Fruit fly (Drosophila melanogaster) whole organism, embryonic: Measurements from ENCODE around the gene CG31974.

Experiments
- Atf-2 ChIP-seq: fragments of 200-800 bp; sonication (Bioruptor generic); optimal IDR thresholded peaks from 2 replicates; lab custom pipeline; 2016; ENCODE audit warnings: missing biosample characterization, missing genetic modification characterization
- C15 ChIP-seq: fragments of 200-800 bp; sonication (Bioruptor generic); IDR thresholded peaks from 3 replicates; pipeline ENCODE4 v1.3.6; 2022; ENCODE audit warnings: missing biosample characterization, missing genetic modification characterization
- CG10321 ChIP-seq: fragments of 200-800 bp; sonication (Bioruptor generic); IDR thresholded peaks from 2 replicates; pipeline ENCODE4 v1.3.6; 2022; ENCODE audit warnings: missing biosample characterization, missing genetic modification characterization
- CG12104 ChIP-seq: fragments of 200-800 bp; sonication (Bioruptor generic); optimal IDR thresholded peaks from 3 replicates; lab custom pipeline; 2016; ENCODE audit warnings: missing biosample characterization, missing genetic modification characterization
- CG13287 ChIP-seq: fragments of 200-800 bp; sonication (Bioruptor generic); IDR thresholded peaks from 2 replicates; pipeline ENCODE4 v1.3.6; 2022; ENCODE audit warnings: missing biosample characterization, missing genetic modification characterization; ENCODE audit not compliant: partially characterized antibody
- CG1529 ChIP-seq: fragments of 200-800 bp; sonication (Bioruptor generic); optimal IDR thresholded peaks from 3 replicates; lab custom pipeline; 2018; ENCODE audit warnings: missing biosample characterization, missing genetic modification characterization
- CG17829 ChIP-seq: fragments of 200-800 bp; optimal IDR thresholded peaks from 2 replicates; lab custom pipeline; 2019; ENCODE audit warnings: missing biosample characterization, mild to moderate bottlenecking, missing genetic modification characterization, moderate library complexity
- CG32767 ChIP-seq: fragments of 200-800 bp; sonication (Bioruptor generic); IDR thresholded peaks from 2 replicates; pipeline ENCODE4 v1.3.6; 2022; ENCODE audit warnings: missing biosample characterization, missing genetic modification characterization
- CG3838 ChIP-seq: fragments of 200-800 bp; sonication (Bioruptor generic); optimal IDR thresholded peaks from 3 replicates; lab custom pipeline; 2016; ENCODE audit warnings: missing biosample characterization, missing genetic modification characterization
- CG4282 ChIP-seq: fragments of 200-800 bp; sonication (Bioruptor generic); optimal IDR thresholded peaks from 2 replicates; lab custom pipeline; 2016; ENCODE audit warnings: missing biosample characterization, missing genetic modification characterization
- CG4707 ChIP-seq: fragments of 200-800 bp; sonication (Bioruptor generic); optimal IDR thresholded peaks from 2 replicates; lab custom pipeline; 2018; ENCODE audit warnings: missing biosample characterization, mild to moderate bottlenecking, missing genetic modification characterization, moderate library complexity
- CG4820 ChIP-seq: fragments of 200-800 bp; sonication (Bioruptor generic); optimal IDR thresholded peaks from 3 replicates; lab custom pipeline; 2016; ENCODE audit warnings: missing biosample characterization, missing genetic modification characterization
- CG6175 ChIP-seq: fragments of 200-800 bp; sonication (Bioruptor generic); IDR thresholded peaks from 3 replicates; pipeline ENCODE4 v1.3.6; 2022; ENCODE audit warnings: missing biosample characterization, missing genetic modification characterization
- CG6791 ChIP-seq: fragments of 200-800 bp; sonication (Bioruptor generic); IDR thresholded peaks from 3 replicates; pipeline ENCODE4 v1.3.6; 2022; ENCODE audit warnings: missing biosample characterization, missing genetic modification characterization; ENCODE audit not compliant: partially characterized antibody
- CG7372 ChIP-seq: fragments of 200-800 bp; sonication (Bioruptor generic); IDR thresholded peaks from 2 replicates; pipeline ENCODE4 v1.3.6; 2022; ENCODE audit warnings: missing biosample characterization, missing genetic modification characterization
- CTCF ChIP-seq: fragments of 200-800 bp; sonication (Bioruptor generic); optimal IDR thresholded peaks from 2 replicates; lab custom pipeline; 2017; ENCODE audit warnings: missing biosample characterization, mild to moderate bottlenecking, missing genetic modification characterization, moderate library complexity
- Dbx ChIP-seq: fragments of 200-800 bp; sonication (Bioruptor generic); IDR thresholded peaks from 3 replicates; pipeline ENCODE4 v1.3.6; 2022; ENCODE audit warnings: missing biosample characterization, missing genetic modification characterization
- Deaf1 ChIP-seq: fragments of 200-800 bp; optimal IDR thresholded peaks from 3 replicates; lab custom pipeline; 2019; ENCODE audit warnings: missing biosample characterization, mild to moderate bottlenecking, missing genetic modification characterization, moderate library complexity
- Dek ChIP-seq: fragments of 200-800 bp; sonication (Bioruptor generic); optimal IDR thresholded peaks from 3 replicates; lab custom pipeline; 2019; ENCODE audit warnings: missing biosample characterization, mild to moderate bottlenecking, missing genetic modification characterization, moderate library complexity
- Dll ChIP-seq: fragments of 200-800 bp; sonication (Bioruptor generic); IDR thresholded peaks from 4 replicates; pipeline ENCODE4 v1.3.6; 2022; ENCODE audit warnings: missing biosample characterization, missing genetic modification characterization; ENCODE audit not compliant: partially characterized antibody
- Doc3 ChIP-seq: fragments of 200-800 bp; sonication (Bioruptor generic); IDR thresholded peaks from 3 replicates; pipeline ENCODE4 v1.3.6; 2022; ENCODE audit warnings: missing biosample characterization, missing genetic modification characterization; ENCODE audit not compliant: partially characterized antibody
- Drgx ChIP-seq: fragments of 200-800 bp; sonication (Bioruptor generic); IDR thresholded peaks from 2 replicates; pipeline ENCODE4 v1.3.6; 2022; ENCODE audit warnings: missing biosample characterization, missing genetic modification characterization
- ERR ChIP-seq: fragments of 200-800 bp; sonication (Bioruptor generic); optimal IDR thresholded peaks from 2 replicates; lab custom pipeline; 2016; ENCODE audit warnings: missing biosample characterization, missing genetic modification characterization
- Eip74EF ChIP-seq, 2 experiments: fragments of 200-800 bp in 1 of 2; fragments of >200 bp in 1 of 2; sonication (Bioruptor generic) in 1 of 2; optimal IDR thresholded peaks; 2 replicates each; lab custom pipeline; 2017 to 2019; ENCODE audit warnings: missing biosample characterization in 2 of 2, missing genetic modification characterization in 2 of 2, mild to moderate bottlenecking in 1 of 2, moderate library complexity in 1 of 2
- Ets65A ChIP-seq: fragments of 200-800 bp; sonication (Bioruptor generic); peaks from one replicate; lab custom pipeline; 2016; ENCODE audit warnings: missing biosample characterization, missing genetic modification characterization
- Ets97D ChIP-seq: fragments of 200-800 bp; sonication (Bioruptor generic); optimal IDR thresholded peaks from 3 replicates; lab custom pipeline; 2016; ENCODE audit warnings: missing biosample characterization, missing genetic modification characterization
- HLH4C ChIP-seq: fragments of 200-800 bp; sonication (Bioruptor generic); IDR thresholded peaks from 3 replicates; pipeline ENCODE4 v1.3.6; 2022; ENCODE audit warnings: missing biosample characterization, missing genetic modification characterization; ENCODE audit not compliant: partially characterized antibody
- Hmr ChIP-seq: fragments of 200-800 bp; sonication (Bioruptor generic); optimal IDR thresholded peaks from 3 replicates; lab custom pipeline; 2017; ENCODE audit warnings: mild to moderate bottlenecking, missing biosample characterization, missing genetic modification reagents, missing genetic modification characterization
- Mrtf ChIP-seq: fragments of 200-800 bp; sonication (Bioruptor generic); IDR thresholded peaks from 3 replicates; pipeline ENCODE4 v1.3.6; 2022; ENCODE audit warnings: missing biosample characterization, missing genetic modification characterization
- Nf-YB ChIP-seq: fragments of 200-800 bp; sonication (Bioruptor generic); optimal IDR thresholded peaks from 3 replicates; lab custom pipeline; 2019; ENCODE audit warnings: missing biosample characterization, mild to moderate bottlenecking, missing genetic modification characterization, moderate library complexity
- Ssrp ChIP-seq: fragments of 200-800 bp; sonication (Bioruptor generic); optimal IDR thresholded peaks from 2 replicates; lab custom pipeline; 2018; ENCODE audit warnings: missing biosample characterization, mild to moderate bottlenecking, missing genetic modification characterization, moderate library complexity
- bab2 ChIP-seq: fragments of 200-800 bp; sonication (Bioruptor generic); optimal IDR thresholded peaks from 2 replicates; lab custom pipeline; 2016; ENCODE audit warnings: missing biosample characterization, missing genetic modification characterization
- bigmax ChIP-seq: fragments of 200-800 bp; sonication (Bioruptor generic); optimal IDR thresholded peaks from 2 replicates; lab custom pipeline; 2018; ENCODE audit warnings: missing biosample characterization, mild to moderate bottlenecking, missing genetic modification characterization
- dm ChIP-seq: fragments of 200-800 bp; sonication (Bioruptor generic); optimal IDR thresholded peaks from 3 replicates; lab custom pipeline; 2016; ENCODE audit warnings: missing biosample characterization, missing genetic modification characterization
- ems ChIP-seq: fragments of 200-800 bp; sonication (Bioruptor generic); optimal IDR thresholded peaks from 3 replicates; lab custom pipeline; 2016; ENCODE audit warnings: missing biosample characterization, missing genetic modification characterization
- hb ChIP-seq: fragments of 200-800 bp; sonication (Bioruptor generic); IDR thresholded peaks from 3 replicates; pipeline ENCODE4 v1.3.6; 2022; ENCODE audit warnings: missing biosample characterization, missing genetic modification characterization; ENCODE audit not compliant: partially characterized antibody
- inv ChIP-seq: fragments of 200-800 bp; sonication (Bioruptor generic); IDR thresholded peaks from 2 replicates; pipeline ENCODE4 v1.3.6; 2022; ENCODE audit warnings: missing biosample characterization, missing genetic modification characterization; ENCODE audit not compliant: partially characterized antibody
- lab ChIP-seq: fragments of 200-800 bp; sonication (Bioruptor generic); optimal IDR thresholded peaks from 3 replicates; lab custom pipeline; 2017; ENCODE audit warnings: missing biosample characterization, missing genetic modification characterization, mild to moderate bottlenecking, moderate library complexity, missing genetic modification reagents
- lilli ChIP-seq: fragments of 200-800 bp; sonication (Bioruptor generic); optimal IDR thresholded peaks from 3 replicates; lab custom pipeline; 2016; ENCODE audit warnings: missing biosample characterization, missing genetic modification characterization
- lov ChIP-seq, 2 experiments: fragments of 200-800 bp in 1 of 2; fragments of >200 bp in 1 of 2; sonication (Bioruptor generic) in 1 of 2; IDR thresholded peaks in 1 of 2; optimal IDR thresholded peaks in 1 of 2; 2 replicates in 1 of 2; 3 replicates in 1 of 2; pipeline versions ENCODE4 v1.3.6 to Lab custom; 2017 to 2022; ENCODE audit warnings: missing biosample characterization in 1 of 2, missing genetic modification characterization in 1 of 2
- mirr ChIP-seq: fragments of 200-800 bp; sonication (Bioruptor generic); optimal IDR thresholded peaks from 3 replicates; lab custom pipeline; 2018; ENCODE audit warnings: missing biosample characterization, mild to moderate bottlenecking, missing genetic modification characterization
- nerfin-2 ChIP-seq: fragments of 200-800 bp; sonication (Bioruptor generic); IDR thresholded peaks from 2 replicates; pipeline ENCODE4 v1.3.6; 2022; ENCODE audit warnings: missing biosample characterization, missing genetic modification characterization; ENCODE audit not compliant: partially characterized antibody
- sens ChIP-seq: fragments of 200-800 bp; sonication (Bioruptor generic); peaks from one replicate; lab custom pipeline; 2016; ENCODE audit warnings: missing biosample characterization, missing genetic modification characterization
- sim ChIP-seq: fragments of 200-800 bp; sonication (Bioruptor generic); IDR thresholded peaks from 2 replicates; pipeline ENCODE4 v1.3.6; 2022; ENCODE audit warnings: missing biosample characterization, missing genetic modification characterization
- stc ChIP-seq: fragments of 200-800 bp; sonication (Bioruptor generic); IDR thresholded peaks from 2 replicates; pipeline ENCODE4 v1.3.6; 2022; ENCODE audit warnings: missing biosample characterization, missing genetic modification characterization
- tna ChIP-seq: fragments of 200-800 bp; sonication (Bioruptor generic); IDR thresholded peaks from 2 replicates; pipeline ENCODE4 v1.3.6; 2022; ENCODE audit warnings: missing biosample characterization, missing genetic modification characterization; ENCODE audit not compliant: partially characterized antibody
- trem ChIP-seq: fragments of 200-800 bp; optimal IDR thresholded peaks from 3 replicates; lab custom pipeline; 2019; ENCODE audit warnings: missing biosample characterization, mild to moderate bottlenecking, missing genetic modification characterization, moderate library complexity
- tx ChIP-seq: fragments of 200-800 bp; sonication (Bioruptor generic); optimal IDR thresholded peaks from 2 replicates; lab custom pipeline; 2016; ENCODE audit warnings: missing biosample characterization, missing genetic modification characterization
- unc-4 ChIP-seq: fragments of 200-800 bp; sonication (Bioruptor generic); IDR thresholded peaks from 2 replicates; pipeline ENCODE4 v1.3.6; 2022; ENCODE audit warnings: missing biosample characterization, missing genetic modification characterization; ENCODE audit not compliant: partially characterized antibody
- zf30C ChIP-seq: fragments of 200-800 bp; sonication (Bioruptor generic); optimal IDR thresholded peaks from 3 replicates; lab custom pipeline; 2018; ENCODE audit warnings: missing biosample characterization, mild to moderate bottlenecking, missing genetic modification characterization

CG31974 gene

dm6 chr2L:143088-143487, at the start of gene CG31974, which contains the start of gene CG11454 (continued):
- TF ChIP-seq CG7372 (GFP tag; lab: Robert Waterston, UW) (no peak), dm (GFP tag; lab: Kevin White, UChicago) (no peak), CG1529 (no peak), Mrtf (no peak), mirr (GFP tag; lab: Kevin White, UChicago) (peak; percentile 34), Deaf1 (tag; lab: Kevin White, UChicago) (peak; percentile 25), C15 (GFP tag; lab: Robert Waterston, UW) (no peak), Ets97D (GFP tag; lab: Kevin White, UChicago) (peak; percentile 46), CG6175 (GFP tag; lab: Robert Waterston, UW) (no peak), CG6791 (GFP tag; lab: Robert Waterston, UW) (peak; percentile 69; the same call in 2 of the 3 replicates), CG10321 (GFP tag; lab: Robert Waterston, UW) (no peak), Eip74EF (GFP tag; optimal IDR thresholded peaks at IDR 0.05; lab: Kevin White, UChicago) (peak in 1 of 2 experiments; percentile 69), CG3838 (GFP tag; lab: Kevin White, UChicago) (no peak), CG13287 (GFP tag; lab: Robert Waterston, UW) (peak; percentile 97), hb (GFP tag; lab: Robert Waterston, UW) (0 out of 3 replicates have a peak, but pooled peaks have one; percentile 64), trem (tag; lab: Kevin White, UChicago) (peak; percentile 35), zf30C (GFP tag; lab: Kevin White, UChicago) (no peak), bigmax (GFP tag; lab: Kevin White, UChicago) (peak; percentile 22), Ets65A (peak; percentile 37), lilli (GFP tag; lab: Kevin White, UChicago) (no peak), tx (GFP tag; lab: Kevin White, UChicago) (no peak), sim (GFP tag; lab: Robert Waterston, UW) (no peak), Doc3 (GFP tag; lab: Robert Waterston, UW) (peak; percentile 87), inv (GFP tag; lab: Robert Waterston, UW) (peak; percentile 75; the same call in 1 of the 2 replicates), Atf-2 (GFP tag; lab: Kevin White, UChicago) (no peak), sens (GFP tag; lab: Kevin White, UChicago) (no peak), CG17829 (tag; lab: Kevin White, UChicago) (peak; percentile 47), lov (optimal IDR thresholded peaks at IDR 0.05; lab: Kevin White, UChicago) (no peak), lov (GFP tag; IDR thresholded peaks at IDR 0.05; lab: Robert Waterston, UW) (no peak), nerfin-2 (GFP tag; lab: Robert Waterston, UW) (peak; percentile 70; the same call in 1 of the 2 replicates), ERR (no peak), CG4820 (no peak), CG4282 (GFP tag; lab: Kevin White, UChicago) (no peak), CG4707 (GFP tag; lab: Kevin White, UChicago) (no peak), Dll (peak; percentile 88), tna (GFP tag; lab: Robert Waterston, UW) (peak; percentile 76), bab2 (no peak), Dek (tag; lab: Kevin White, UChicago) (no peak), Ssrp (no peak), lab (GFP tag; lab: Kevin White, UChicago) (peak; percentile 33), Drgx (no peak), stc (no peak; the same call in 1 of the 2 replicates), Hmr (peak; percentile 7), CG32767 (GFP tag; lab: Robert Waterston, UW) (no peak), unc-4 (peak; percentile 95), HLH4C (peak; percentile 60; the same call in 1 of the 3 replicates), ems (GFP tag; lab: Kevin White, UChicago) (no peak), CTCF (GFP tag; lab: Kevin White, UChicago) (peak; percentile 43), Nf-YB (GFP tag; lab: Kevin White, UChicago) (peak; percentile 2), Dbx (GFP tag; lab: Robert Waterston, UW) (no peak), CG12104 (no peak)
